Worm (Caenorhabditis elegans) whole organism, early embryonic: ENCODE data around the gene F14D7.18.

Experiments used
- aly-1 ChIP-seq: sonication (generic microtip); optimal IDR thresholded peaks from 2 replicates; lab custom pipeline; 2016; ENCODE audit warnings: missing genetic modification characterization, missing compliant biosample characterization
- hmbx-1 ChIP-seq: sonication (generic microtip); optimal IDR thresholded peaks from 2 replicates; lab custom pipeline; 2016; ENCODE audit warnings: mild to moderate bottlenecking, missing genetic modification characterization, missing compliant biosample characterization

DNA sequence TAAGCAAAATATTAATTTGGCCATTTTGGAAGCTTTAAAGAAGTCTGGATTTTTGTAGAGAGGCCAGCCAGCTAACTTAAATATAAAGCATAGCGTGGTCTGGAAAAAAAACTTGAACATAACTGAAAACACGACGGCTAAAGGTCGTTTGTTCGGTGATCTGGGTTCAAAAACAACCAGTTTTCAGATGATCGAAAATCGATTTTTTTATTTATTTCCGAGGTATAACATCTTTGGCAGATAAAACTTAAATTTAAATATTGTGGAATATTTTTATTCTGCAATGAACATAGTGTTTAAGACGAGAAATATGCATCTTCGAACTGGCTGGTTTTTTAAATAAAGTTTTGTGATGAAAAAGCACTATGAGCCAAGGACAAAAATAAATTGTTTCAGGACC is 21.9 kb downstream of the F14D7.18 start, which contains the start of gene F40G12.4:
- no peak for TF ChIP-seq aly-1 (tag; lab: Kevin White, UChicago)
- no peak for TF ChIP-seq hmbx-1
